Worm (Caenorhabditis elegans): ENCODE results near the gene clec-179.

ce11 chrIV:7154356-7154755, 30.1 kb downstream of the clec-179 start, which contains the start of gene C34D4.2:
- TF ChIP-seq ama-1 (optimal IDR thresholded peaks at IDR 0.05) (no peak), ets-7 (tag; optimal IDR thresholded peaks at IDR 0.05) (no peak)
